Worm (Caenorhabditis elegans): ENCODE measurements around the gene F41C3.8.
A peak's percentile ranks its signal among the peaks of the same experiment; 100 is the strongest.

Gene F41C3.8

ce11 chrII:4739984-4740462 is 24.2 kb downstream of the F41C3.8 start, which contains the start of gene eas-1 (continued):
- TF ChIP-seq dpl-1 (GFP tag; optimal IDR thresholded peaks at IDR 0.05) (peak; percentile 92 to 96 (median 95)), efl-1 (optimal IDR thresholded peaks at IDR 0.05) (peak; percentile 97 to 100), efl-1 (GFP tag; optimal IDR thresholded peaks at IDR 0.05 in 1 of 2) (peak; percentile 96 to 99), sup-37 (GFP tag; optimal IDR thresholded peaks at IDR 0.05) (no peak), hpl-2 (GFP tag; optimal IDR thresholded peaks at IDR 0.05) (peak; percentile 47), ceh-90 (tag; optimal IDR thresholded peaks at IDR 0.05) (peak; percentile 93), hlh-17 (GFP tag; optimal IDR thresholded peaks at IDR 0.05; ENCODE audit: borderline replicate concordance) (no peak), tbx-2 (tag; optimal IDR thresholded peaks at IDR 0.05) (peak; percentile 91), jun-1 (tag; optimal IDR thresholded peaks at IDR 0.05) (peak; percentile 73), sptf-1 (tag; optimal IDR thresholded peaks at IDR 0.05) (no peak), nhr-84 (tag; optimal IDR thresholded peaks at IDR 0.05) (no peak), zag-1 (tag; optimal IDR thresholded peaks at IDR 0.05) (no peak), ceh-82 (tag; optimal IDR thresholded peaks at IDR 0.05) (peak; percentile 62 to 79 (median 78)), C34B4.2 (tag; optimal IDR thresholded peaks at IDR 0.05) (no peak), nhr-76 (tag; optimal IDR thresholded peaks at IDR 0.05) (no peak), elt-3 (tag; optimal IDR thresholded peaks at IDR 0.05) (peak in 3 of 6 experiments; percentile 1 to 79 (median 19)), nhr-20 (tag; optimal IDR thresholded peaks at IDR 0.05) (peak; percentile 86), ama-1 (optimal IDR thresholded peaks at IDR 0.05) (no peak), rnt-1 (tag; optimal IDR thresholded peaks at IDR 0.05) (peak; percentile 98), fkh-4 (tag; optimal IDR thresholded peaks at IDR 0.05; ENCODE audit: borderline replicate concordance) (peak; percentile 86), egl-27 (tag; optimal IDR thresholded peaks at IDR 0.05) (no peak), lin-14 (GFP tag; optimal IDR thresholded peaks at IDR 0.05) (peak; percentile 83), vab-15 (tag; optimal IDR thresholded peaks at IDR 0.05) (peak; percentile 57), irx-1 (tag; optimal IDR thresholded peaks at IDR 0.05) (peak; percentile 92), snpc-4 (tag; optimal IDR thresholded peaks at IDR 0.05) (peak; percentile 67), efl-3 (GFP tag; optimal IDR thresholded peaks at IDR 0.05) (peak; percentile 29), lin-35 (GFP tag; optimal IDR thresholded peaks at IDR 0.05) (peak; percentile 96 to 97), Y116A8C.19 (tag; optimal IDR thresholded peaks at IDR 0.05; ENCODE audit: borderline replicate concordance) (peak; percentile 52), mab-9 (GFP tag; IDR thresholded peaks at IDR 0.05) (peak; percentile 69), ces-1 (GFP tag; optimal IDR thresholded peaks at IDR 0.05) (no peak), sox-4 (tag; optimal IDR thresholded peaks at IDR 0.05) (peak; percentile 87), isw-1 (GFP tag; IDR thresholded peaks at IDR 0.05) (peak; percentile 81), lsy-2 (tag; optimal IDR thresholded peaks at IDR 0.05) (peak; percentile 82 to 87), lir-3 (tag; optimal IDR thresholded peaks at IDR 0.05; ENCODE audit: poor library complexity) (peak; percentile 95), skn-1 (tag; optimal IDR thresholded peaks at IDR 0.05) (peak; percentile 78), mef-2 (tag; optimal IDR thresholded peaks at IDR 0.05) (peak; percentile 9), hlh-4 (tag; optimal IDR thresholded peaks at IDR 0.05) (no peak), ceh-63 (GFP tag; optimal IDR thresholded peaks at IDR 0.05) (no peak), nhr-90 (tag; optimal IDR thresholded peaks at IDR 0.05; ENCODE audit: poor library complexity) (peak; percentile 90), nhr-237 (tag; optimal IDR thresholded peaks at IDR 0.05) (peak; percentile 26), ceh-88 (GFP tag; IDR thresholded peaks at IDR 0.05) (peak; percentile 57; the same call in 1 of the 2 replicates), aly-2 (tag; optimal IDR thresholded peaks at IDR 0.05) (no peak)

DNA sequence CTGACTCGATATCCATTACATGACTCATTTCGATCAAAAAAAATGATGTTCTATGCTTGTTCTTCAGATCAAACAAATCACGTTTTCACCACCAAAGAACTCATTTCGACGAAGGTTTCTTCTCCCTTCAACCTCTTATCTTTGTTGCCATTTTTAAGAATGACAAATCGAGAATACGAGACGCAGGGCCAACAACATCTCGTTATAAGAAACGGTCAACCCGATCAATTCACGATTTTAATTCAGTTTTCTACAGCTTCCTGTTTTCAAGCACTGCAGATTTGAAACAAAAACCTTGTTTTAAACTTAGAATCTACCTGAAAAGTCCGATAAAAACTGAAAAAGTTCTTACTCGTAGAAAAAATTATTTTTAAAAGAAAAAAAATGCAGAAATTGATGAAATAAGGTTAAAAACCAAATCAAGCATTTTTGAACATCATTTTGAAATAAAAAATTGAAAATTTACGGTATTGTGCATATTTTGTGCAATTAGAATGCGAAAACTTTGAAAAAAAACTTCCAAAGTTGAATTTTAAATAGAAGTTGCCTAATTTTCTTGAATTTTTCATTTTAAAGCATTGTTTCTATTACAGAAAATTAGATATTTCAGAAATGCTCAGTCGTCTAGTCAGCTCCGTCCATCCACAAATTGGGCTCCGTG is 25.8 kb downstream of the F41C3.8 start, which contains the start of gene acs-11:
Gene acs-11, plus strand, starts transcription at position 611 of the 661 bp plus-strand sequence.
- peak; percentile 14 for TF ChIP-seq nhr-90 (tag; optimal IDR thresholded peaks at IDR 0.05; ENCODE audit: poor library complexity)
- TF ChIP-seq C34B4.2 (tag; optimal IDR thresholded peaks at IDR 0.05): no peak
- TF ChIP-seq nhr-84 (tag; optimal IDR thresholded peaks at IDR 0.05): no peak
- no peak for TF ChIP-seq tlp-1 (tag; optimal IDR thresholded peaks at IDR 0.05)
- TF ChIP-seq nhr-20 (tag; optimal IDR thresholded peaks at IDR 0.05): peak; percentile 11
- TF ChIP-seq nhr-71 (tag; optimal IDR thresholded peaks at IDR 0.05): peak; percentile 25
- TF ChIP-seq lir-3 (tag; optimal IDR thresholded peaks at IDR 0.05; ENCODE audit: poor library complexity): no peak
- TF ChIP-seq elt-3 (tag; optimal IDR thresholded peaks at IDR 0.05): no peak
- no peak for TF ChIP-seq sox-4 (tag; optimal IDR thresholded peaks at IDR 0.05)
- no peak for TF ChIP-seq ama-1 (optimal IDR thresholded peaks at IDR 0.05)
- TF ChIP-seq grh-1 (GFP tag; IDR thresholded peaks at IDR 0.05): no peak
- TF ChIP-seq ets-5 (GFP tag; IDR thresholded peaks at IDR 0.05): no peak
- TF ChIP-seq mab-9 (GFP tag; IDR thresholded peaks at IDR 0.05): no peak
- TF ChIP-seq egl-13 (tag; optimal IDR thresholded peaks at IDR 0.05): no peak
- no peak for TF ChIP-seq lin-13 (GFP tag; optimal IDR thresholded peaks at IDR 0.05)
- TF ChIP-seq tbx-2 (tag; optimal IDR thresholded peaks at IDR 0.05): no peak
- TF ChIP-seq zip-4 (GFP tag; optimal IDR thresholded peaks at IDR 0.05): no peak
- no peak for TF ChIP-seq C16A3.4 (tag; optimal IDR thresholded peaks at IDR 0.05)
- TF ChIP-seq unc-86 (tag; optimal IDR thresholded peaks at IDR 0.05): no peak
